Worm (Caenorhabditis elegans) whole organism, L3 larva: ENCODE results near the gene F54C9.14.

Source experiments
- fos-1 ChIP-seq: fragments of 150-350 bp; optimal IDR thresholded peaks from 2 replicates; lab custom pipeline; 2014; ENCODE audit warnings: missing biosample characterization, missing genetic modification characterization
- nhr-25 ChIP-seq: sonication (generic microtip); optimal IDR thresholded peaks from 2 replicates; lab custom pipeline; 2017; ENCODE audit warnings: missing biosample characterization, missing genetic modification characterization

DNA sequence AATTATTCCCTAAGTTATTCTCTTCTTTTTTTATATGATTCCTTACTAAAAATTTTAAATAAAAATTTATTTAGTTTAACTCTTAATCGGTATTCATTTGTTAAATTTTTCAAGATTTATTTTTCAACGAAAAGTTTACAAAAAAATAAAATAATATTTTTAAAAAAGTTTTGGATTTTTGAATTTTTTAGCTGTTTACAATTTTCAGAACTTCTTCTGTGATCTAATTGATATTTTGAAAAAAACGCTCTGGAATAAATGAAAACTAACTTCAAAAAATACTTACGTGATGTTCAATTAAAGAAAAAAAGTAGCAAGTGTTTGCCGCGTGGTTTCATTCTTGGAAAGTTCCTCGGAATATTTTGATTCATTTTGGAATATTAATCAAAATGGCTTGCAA is 16.8 kb upstream of the F54C9.14 start, which contains the start of gene decr-1.2:
- TF ChIP-seq nhr-25 (tag; lab: Kevin White, UChicago) (no peak), fos-1 (tag; lab: Kevin White, UChicago) (no peak)
